Fruit fly (Drosophila melanogaster): ENCODE measurements around the gene CG42752.

Gene CG42752

DNA sequence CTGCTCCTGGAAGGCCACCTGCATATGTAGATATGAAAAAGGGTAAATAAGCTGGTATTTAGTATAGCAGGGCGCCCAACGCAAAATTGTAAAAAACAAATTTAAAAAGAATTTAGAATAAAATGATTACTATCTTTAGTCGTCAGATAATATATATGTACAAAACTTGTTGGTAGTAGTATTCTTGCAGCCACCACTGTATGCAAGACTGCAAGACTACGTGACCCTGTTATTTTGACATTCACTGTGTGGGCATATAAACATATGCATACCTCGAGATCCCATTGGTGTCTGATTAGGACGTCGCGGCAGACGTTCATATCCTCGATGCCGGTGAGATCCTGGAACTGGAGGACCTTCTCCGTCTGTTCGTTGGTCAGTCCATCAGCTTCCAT is 32.1 kb downstream of the CG42752 start (continued):
- no peak for TF ChIP-seq hkb (optimal IDR thresholded peaks at IDR 0.05)
- peak; percentile 45; the same call in 1 of the 2 replicates for TF ChIP-seq hkb (GFP tag; IDR thresholded peaks at IDR 0.05)
- no peak for TF ChIP-seq slp2 (GFP tag; optimal IDR thresholded peaks at IDR 0.05)
- no peak for TF ChIP-seq gcm (GFP tag; optimal IDR thresholded peaks at IDR 0.05)
- TF ChIP-seq Sox102F (GFP tag; optimal IDR thresholded peaks at IDR 0.05), result no peak
- no peak for TF ChIP-seq lola (GFP tag; optimal IDR thresholded peaks at IDR 0.05)
- TF ChIP-seq eyg (GFP tag; optimal IDR thresholded peaks at IDR 0.05), result no peak

DNA sequence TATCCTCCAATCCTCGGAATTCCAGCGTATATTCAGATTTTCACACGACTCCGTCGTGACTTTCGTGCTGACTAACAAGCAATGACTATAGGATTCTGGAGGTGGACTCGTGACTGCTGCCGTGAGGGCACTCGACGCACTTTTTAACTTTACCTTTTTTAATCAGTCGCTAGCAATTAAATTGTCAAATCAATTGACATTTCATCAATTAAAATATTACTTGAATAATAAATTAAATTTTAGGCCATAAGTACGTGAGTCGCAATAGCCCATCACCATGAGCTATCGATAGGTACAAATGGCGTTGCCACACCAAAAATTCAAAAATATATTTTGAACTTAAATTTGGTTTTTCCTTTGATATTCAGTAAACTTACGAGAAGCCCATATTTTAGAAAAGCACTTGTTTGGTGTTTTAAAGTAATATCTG is 34.3 kb downstream of the CG42752 start, which contains the start of gene Jwa:
Gene Jwa, minus strand, starts transcription at position 87 of the 430 bp plus-strand sequence.
- TF ChIP-seq tll (GFP tag; optimal IDR thresholded peaks at IDR 0.05) (peak in 1 of 2 experiments; percentile 65), Dip2 (GFP tag; IDR thresholded peaks at IDR 0.05) (0 out of 2 replicates have a peak, but pooled peaks have one; percentile 16), Hand (GFP tag; optimal IDR thresholded peaks at IDR 0.05) (peak; percentile 82), CG10959 (GFP tag; IDR thresholded peaks at IDR 0.05) (peak; percentile 82), CG1602 (GFP tag; optimal IDR thresholded peaks at IDR 0.05) (peak; percentile 94), CG15601 (tag; optimal IDR thresholded peaks at IDR 0.05) (peak; percentile 73), ssp (GFP tag; IDR thresholded peaks at IDR 0.05) (peak; percentile 83), HLH54F (GFP tag; optimal IDR thresholded peaks at IDR 0.05) (peak; percentile 96), sisA (GFP tag; IDR thresholded peaks at IDR 0.05) (peak; percentile 96), Ravus (GFP tag; IDR thresholded peaks at IDR 0.05) (peak; percentile 53), CG17385 (GFP tag; optimal IDR thresholded peaks at IDR 0.05) (peak; percentile 90), ap (GFP tag; IDR thresholded peaks at IDR 0.05) (peak; percentile 94), Mad (GFP tag; optimal IDR thresholded peaks at IDR 0.05) (peak; percentile 93), hbn (GFP tag; IDR thresholded peaks at IDR 0.05; ENCODE audit: partially characterized antibody) (peak; percentile 100), zf30C (GFP tag; optimal IDR thresholded peaks at IDR 0.05) (no peak), CG6175 (GFP tag; IDR thresholded peaks at IDR 0.05) (peak; percentile 70; the same call in 2 of the 3 replicates), CG7556 (GFP tag; optimal IDR thresholded peaks at IDR 0.05) (peak; percentile 91), CG4730 (GFP tag; IDR thresholded peaks at IDR 0.05) (peak; percentile 77), dan (GFP tag; IDR thresholded peaks at IDR 0.05) (peak; percentile 74), Jarid2 (GFP tag; optimal IDR thresholded peaks at IDR 0.05) (peak; percentile 46), CG6689 (GFP tag; IDR thresholded peaks at IDR 0.05) (peak; percentile 90), HLH4C (GFP tag; IDR thresholded peaks at IDR 0.05; ENCODE audit: partially characterized antibody) (peak; percentile 98), az2 (GFP tag; optimal IDR thresholded peaks at IDR 0.05) (peak; percentile 98), Nf-YC (tag; optimal IDR thresholded peaks at IDR 0.05) (peak; percentile 74), Side (GFP tag; optimal IDR thresholded peaks at IDR 0.05) (peak; percentile 91), CG7987 (GFP tag; optimal IDR thresholded peaks at IDR 0.05) (peak; percentile 61), gcm2 (GFP tag; optimal IDR thresholded peaks at IDR 0.05) (peak; percentile 87), sr (GFP tag; IDR thresholded peaks at IDR 0.05) (peak; percentile 76; the same call in 2 of the 3 replicates), CG15696 (tag; optimal IDR thresholded peaks at IDR 0.05) (peak; percentile 84), CG16779 (GFP tag; IDR thresholded peaks at IDR 0.05) (peak; percentile 64), br (optimal IDR thresholded peaks at IDR 0.05) (no peak), jing (GFP tag; optimal IDR thresholded peaks at IDR 0.05) (peak; percentile 68), CG14965 (GFP tag; optimal IDR thresholded peaks at IDR 0.05; ENCODE audit: borderline replicate concordance) (no peak), CG13296 (GFP tag; optimal IDR thresholded peaks at IDR 0.05) (peak; percentile 77), klu (GFP tag; IDR thresholded peaks at IDR 0.05) (peak; percentile 85), nom (GFP tag; optimal IDR thresholded peaks at IDR 0.05) (peak; percentile 38), Adf1 (GFP tag; IDR thresholded peaks at IDR 0.05) (peak; percentile 72), cg (GFP tag; optimal IDR thresholded peaks at IDR 0.05) (no peak), CG14441 (GFP tag; IDR thresholded peaks at IDR 0.05) (peak; percentile 88), E2f1 (GFP tag; IDR thresholded peaks at IDR 0.05) (peak; percentile 82), gfzf (GFP tag; optimal IDR thresholded peaks at IDR 0.05) (peak; percentile 12), Chrac-16 (GFP tag; optimal IDR thresholded peaks at IDR 0.05) (peak; percentile 99), sqz (GFP tag; optimal IDR thresholded peaks at IDR 0.05) (no peak)

Measured in whole organism, embryonic.